Fruit fly (Drosophila melanogaster) ovary, adult (tissue): ENCODE measurements around the gene CG33158.

Experiments used
- CG17801 ChIP-seq: fragments of 200-800 bp; optimal IDR thresholded peaks from 2 replicates; lab custom pipeline; 2019; ENCODE audit warnings: missing biosample characterization, mild to moderate bottlenecking, missing genetic modification characterization, moderate library complexity; ENCODE audit not compliant: partially characterized antibody

CG33158 gene

DNA sequence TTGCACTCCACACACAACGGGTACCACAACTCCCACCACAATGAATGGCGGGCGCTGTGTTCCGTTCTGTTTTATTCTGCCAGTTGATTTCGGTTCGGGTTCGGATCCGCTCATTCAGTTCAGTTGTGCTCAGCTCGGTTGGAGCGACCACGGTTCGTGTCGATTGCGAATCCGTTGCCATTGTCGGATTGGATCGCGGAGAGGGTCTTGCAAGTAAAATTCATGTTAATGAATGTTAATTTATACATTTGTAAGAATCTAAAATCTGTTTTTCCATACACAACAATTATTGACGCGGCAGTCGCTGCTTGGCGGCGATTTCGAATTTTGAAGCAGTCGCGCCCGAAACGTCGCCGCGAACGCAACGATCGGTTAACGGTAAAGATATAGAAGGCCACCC is 24.9 kb upstream of the CG33158 start, which contains the start of gene Gagr:
Gagr (plus strand) TSS at position 81 of the 400 bp plus-strand sequence.
- no peak for TF ChIP-seq CG17801 (GFP tag; lab: Kevin White, UChicago)

DNA sequence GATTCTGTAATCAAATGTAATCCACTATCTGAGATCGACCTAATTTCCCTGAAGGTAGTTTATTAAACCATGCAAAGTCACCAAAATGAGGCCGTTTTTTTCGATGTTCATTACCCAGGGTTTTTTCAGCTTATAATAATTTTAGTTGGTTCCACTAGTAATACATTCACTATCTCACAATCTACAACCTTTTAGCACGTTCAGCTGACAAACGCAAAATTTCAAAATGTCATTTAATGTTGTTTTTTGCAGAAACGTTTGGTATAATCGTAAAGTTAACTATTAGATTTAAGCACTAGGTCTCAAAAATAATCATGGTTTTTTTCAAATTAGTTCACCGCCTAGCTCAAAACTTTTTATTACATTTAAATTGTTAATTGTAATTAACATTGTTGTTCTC is 19.2 kb upstream of the CG33158 start, which contains the start of gene CG44836:
CG44836 (minus strand) TSS at position 101 of the 400 bp plus-strand sequence.
- no peak for TF ChIP-seq CG17801 (GFP tag; lab: Kevin White, UChicago)

DNA sequence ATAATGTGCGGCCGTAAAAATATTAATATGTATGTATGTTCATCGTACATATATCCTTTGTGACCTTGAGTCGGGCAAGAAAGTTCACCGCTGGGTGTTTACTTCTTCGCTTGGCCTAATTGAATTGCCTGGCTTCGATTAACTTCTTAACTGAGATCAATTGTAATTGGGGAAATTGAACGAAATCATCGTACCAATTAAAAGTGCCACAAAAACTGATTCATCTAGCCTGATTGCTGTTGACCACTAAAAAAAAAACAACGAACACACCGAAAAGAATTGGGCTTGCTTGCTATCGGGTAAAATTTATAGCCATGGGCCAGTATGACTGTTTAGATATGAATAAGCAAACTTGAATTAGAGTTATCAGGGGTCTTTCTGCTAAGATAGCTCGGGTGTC is 17.1 kb upstream of the CG33158 start:
- TF ChIP-seq CG17801 (GFP tag; lab: Kevin White, UChicago) = no peak

DNA sequence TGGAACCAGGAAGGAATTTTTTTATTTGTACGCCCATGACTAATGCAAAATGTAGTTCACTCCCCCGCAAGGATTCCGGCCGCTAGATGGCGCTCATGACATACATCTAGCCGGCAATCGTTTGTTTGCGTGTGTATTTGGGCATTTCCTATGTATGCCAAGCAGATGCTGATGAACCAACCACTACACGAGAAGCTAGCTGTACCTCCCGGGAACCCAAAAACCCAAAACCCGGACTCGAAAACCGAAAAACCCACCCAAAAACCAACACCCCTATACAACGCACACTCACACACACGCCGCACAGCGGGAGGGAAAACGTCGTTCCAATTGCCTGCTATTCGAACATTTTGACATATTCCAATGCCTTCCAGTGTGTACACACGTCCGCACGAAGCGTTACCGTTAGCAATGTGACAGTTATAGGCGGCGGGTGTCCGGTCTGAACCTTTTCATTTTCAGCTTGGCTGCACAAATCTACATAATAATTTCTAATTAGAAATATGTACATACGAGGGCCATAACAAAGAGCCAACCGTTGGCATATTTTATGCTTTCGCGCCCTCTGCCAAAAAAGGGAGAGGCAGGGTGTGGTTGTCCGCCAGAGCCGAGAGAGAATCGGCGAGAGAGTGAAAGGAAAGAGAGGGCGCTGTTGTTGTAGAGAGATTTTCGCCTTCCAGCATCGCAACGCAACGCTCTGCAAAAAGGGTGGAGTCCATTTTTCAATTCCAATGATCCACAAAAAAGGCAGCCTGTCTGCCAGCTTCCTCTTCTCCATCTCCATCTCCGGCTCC is 11.4 kb upstream of the CG33158 start:
- no peak for TF ChIP-seq CG17801 (GFP tag; lab: Kevin White, UChicago)

DNA sequence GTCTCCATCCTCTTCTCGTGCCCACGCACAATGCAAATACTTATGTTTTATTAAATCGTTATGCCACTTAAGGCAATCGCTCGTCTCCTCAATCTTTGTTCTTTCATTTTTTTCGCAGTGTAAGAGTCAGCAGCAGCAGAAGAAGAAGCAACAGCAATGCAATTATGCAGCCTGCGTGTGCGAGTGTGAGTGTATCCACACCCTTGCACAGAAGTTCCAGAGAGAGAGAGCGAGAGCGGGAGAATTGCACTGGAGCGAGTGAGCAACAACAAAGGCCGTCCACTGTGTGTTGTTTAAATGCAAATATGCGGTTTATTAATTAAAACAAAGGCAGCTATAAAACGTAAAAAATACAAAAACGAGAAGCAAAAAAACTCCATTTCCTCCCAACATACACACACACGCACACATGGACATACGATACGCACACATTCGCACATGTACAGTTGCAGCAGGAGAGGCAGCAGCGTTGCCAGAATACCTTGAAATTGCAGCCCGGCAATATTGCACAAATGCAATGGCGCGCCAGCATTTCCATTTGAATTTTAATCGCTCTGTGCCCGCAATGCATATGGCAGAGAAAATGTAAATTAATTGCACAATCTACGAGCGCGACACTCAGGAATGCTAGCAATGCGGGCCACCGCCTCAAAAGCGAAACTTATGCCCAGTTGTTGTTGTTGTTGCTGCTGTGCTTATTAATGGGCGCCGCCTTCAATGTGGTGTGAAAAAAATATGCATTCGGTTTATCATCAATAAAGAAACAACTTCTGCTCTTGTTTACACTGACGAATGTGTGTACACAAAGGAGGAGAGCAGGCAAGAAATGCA is 10.6 kb upstream of the CG33158 start:
- no peak for TF ChIP-seq CG17801 (GFP tag; lab: Kevin White, UChicago)

DNA sequence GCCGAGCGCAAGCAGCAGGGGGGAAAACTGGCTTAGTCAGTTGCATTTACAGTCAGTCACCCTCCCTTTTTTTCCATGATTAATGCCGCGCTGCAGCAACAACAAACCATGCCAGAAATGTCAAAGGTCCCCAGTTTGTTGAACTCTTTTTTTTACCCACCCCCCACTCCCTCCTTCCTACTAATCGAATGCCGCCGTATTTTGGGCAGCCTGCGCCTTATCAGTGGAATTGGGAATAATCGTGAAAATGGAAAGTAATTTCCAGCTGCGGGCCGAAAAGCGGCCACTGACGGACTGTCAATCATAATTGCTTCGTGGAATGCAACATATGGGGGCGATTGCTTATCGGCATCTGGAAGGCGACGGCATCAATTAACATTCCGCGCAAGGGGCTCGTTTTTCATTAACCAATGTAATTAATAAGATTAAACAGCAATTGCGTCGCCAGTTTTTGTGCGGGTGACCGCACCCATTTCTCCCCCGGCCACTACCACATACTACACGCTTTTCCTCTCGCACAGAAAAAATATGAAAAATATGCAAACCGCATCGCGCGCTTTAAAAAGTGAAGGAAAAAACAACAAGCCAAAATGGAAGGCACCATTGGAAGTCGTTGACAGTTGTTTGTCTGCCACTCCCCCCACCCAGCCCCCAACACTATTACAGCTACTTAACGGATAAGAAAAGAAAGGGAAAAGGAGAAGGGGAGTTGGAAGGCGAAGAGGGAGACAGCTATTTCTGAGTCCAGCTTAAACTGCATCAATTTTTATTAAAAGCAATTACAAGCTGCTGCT is 9.8 kb upstream of the CG33158 start:
- TF ChIP-seq CG17801 (GFP tag; lab: Kevin White, UChicago) = no peak

DNA sequence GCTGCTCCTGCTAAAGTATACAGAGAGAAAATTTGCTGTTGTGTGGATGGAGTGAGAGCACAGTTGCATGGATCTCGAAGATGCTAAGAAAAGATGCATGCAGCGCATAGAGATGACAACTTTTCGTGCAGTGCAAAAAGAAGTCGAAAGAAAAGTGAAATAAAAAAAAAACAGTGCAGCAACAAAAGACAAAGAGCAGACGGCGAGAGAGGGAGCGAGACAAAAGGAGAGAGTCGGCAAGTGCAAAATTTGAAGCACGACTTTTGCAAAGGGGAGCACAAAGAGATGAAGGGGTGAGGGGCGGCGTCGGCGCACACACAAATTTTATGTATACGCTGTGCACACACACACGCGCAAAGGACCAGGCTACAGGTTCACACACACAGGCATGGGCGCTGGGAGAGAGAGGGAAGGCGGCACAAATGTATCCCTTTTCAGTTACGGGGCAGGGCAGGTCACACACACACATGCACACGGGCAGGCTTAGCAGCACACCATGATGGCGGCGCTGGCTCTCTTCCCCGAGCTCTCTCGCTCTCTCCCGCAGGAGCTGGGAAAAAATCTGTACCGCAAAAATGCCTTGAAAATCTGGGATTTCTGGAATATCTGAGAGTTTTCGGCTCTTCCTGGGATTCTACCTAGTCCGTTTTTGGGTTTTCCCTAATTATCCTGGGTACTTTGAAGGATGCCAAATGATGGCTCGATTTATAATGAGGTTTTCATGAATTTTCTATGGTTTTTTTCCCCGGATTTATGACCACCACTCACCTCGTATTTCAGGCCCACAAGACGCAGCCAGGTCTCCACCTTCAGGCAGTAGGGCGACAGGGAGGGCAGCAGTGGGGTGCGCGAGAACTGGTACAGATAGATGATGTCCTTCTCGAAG is 8.9 kb upstream of the CG33158 start:
- TF ChIP-seq CG17801 (GFP tag; lab: Kevin White, UChicago) = no peak

DNA sequence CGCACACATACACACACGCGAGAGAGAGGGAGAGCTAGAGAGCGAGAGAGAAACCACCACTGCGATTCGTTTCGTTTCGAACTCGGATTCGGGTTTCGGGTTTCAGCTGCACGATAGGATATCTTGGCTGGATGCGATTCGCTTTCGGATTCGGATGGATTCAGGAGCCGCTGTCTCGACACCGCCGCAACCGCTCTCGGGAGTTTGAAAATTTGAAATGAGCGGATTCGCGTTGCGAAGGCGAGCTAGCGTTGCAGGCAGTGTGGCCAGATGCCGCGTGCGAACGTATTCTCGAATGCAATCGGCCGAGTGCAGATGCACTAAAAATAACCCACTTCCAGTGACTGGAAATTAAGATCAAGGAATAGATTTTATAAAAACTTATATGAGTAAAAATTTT is 7.8 kb upstream of the CG33158 start, which contains the start of gene fax:
fax (minus strand) TSS at position 263 of the 400 bp plus-strand sequence.
- peak; percentile 29 for TF ChIP-seq CG17801 (GFP tag; lab: Kevin White, UChicago)

DNA sequence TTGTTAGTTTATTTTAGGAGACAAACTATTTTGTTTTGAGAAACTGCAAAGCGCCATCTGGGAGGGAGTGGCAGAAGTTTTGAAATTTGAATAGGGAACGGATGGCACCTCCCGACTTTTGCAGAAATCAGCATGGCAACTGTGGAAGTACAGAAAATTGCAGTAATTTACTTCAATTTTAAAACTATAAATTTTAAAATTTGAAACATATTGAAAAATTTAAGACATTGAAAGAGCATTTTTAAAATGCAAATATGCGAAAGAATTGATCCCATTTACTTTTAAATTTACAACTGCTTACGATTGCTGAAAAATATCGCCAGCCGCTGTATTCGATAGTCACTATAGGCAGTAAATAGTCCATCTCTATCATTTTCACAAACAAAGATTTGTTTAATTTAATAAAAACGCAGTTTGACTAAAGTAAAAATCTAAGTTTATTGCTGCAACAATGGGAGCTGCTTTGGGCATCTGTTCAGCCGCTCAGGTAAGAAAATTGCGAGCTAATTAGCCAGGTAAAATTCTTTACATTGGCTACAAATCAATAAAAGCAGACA is 6.9 kb upstream of the CG33158 start, which contains the start of gene Serinc:
Serinc (plus strand) TSS at position 329 of the 557 bp plus-strand sequence.
- TF ChIP-seq CG17801 (GFP tag; lab: Kevin White, UChicago) = peak; percentile 47

DNA sequence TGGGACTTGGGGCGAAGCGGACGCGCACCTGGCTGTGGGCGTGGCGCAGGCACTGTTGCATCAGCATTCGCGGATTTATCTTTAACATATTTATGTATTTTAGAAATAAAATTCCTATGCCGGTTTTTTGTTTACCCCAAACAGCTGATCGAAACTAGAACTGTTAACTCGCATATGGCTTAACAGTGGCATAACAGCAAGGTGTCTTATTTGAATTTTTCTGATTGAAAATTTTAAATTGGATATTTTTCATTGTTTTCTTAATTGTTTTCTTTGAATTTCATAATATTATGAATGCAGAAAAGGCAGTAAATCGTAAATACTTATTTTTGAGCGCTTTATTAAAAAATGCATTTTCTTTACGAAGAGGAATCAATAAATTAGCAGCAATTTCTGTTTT is 2.4 kb upstream of the CG33158 start, which contains the start of gene GluRS-m:
GluRS-m (minus strand) TSS at position 154 of the 400 bp plus-strand sequence.
- TF ChIP-seq CG17801 (GFP tag; lab: Kevin White, UChicago) = no peak

DNA sequence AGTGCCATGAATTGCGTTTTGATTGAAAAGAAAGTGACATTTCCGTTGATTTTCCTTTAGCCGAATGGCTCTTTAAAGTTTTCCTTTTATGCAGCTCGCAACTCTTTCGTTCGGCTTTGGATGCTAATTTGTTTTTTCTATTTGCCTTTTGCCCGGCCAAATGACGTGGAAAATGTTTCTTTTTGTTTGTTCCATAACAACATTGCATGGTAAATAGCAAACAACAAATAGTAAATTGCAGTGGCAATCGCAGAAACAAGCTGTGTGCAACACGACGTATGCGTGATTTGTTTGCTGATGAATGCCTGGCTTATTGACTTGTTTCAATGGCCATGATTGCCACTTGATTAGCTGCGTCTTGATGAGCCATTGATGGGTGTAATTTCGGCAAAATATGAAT is 10.1 kb downstream of the CG33158 start:
- TF ChIP-seq CG17801 (GFP tag; lab: Kevin White, UChicago) = no peak

DNA sequence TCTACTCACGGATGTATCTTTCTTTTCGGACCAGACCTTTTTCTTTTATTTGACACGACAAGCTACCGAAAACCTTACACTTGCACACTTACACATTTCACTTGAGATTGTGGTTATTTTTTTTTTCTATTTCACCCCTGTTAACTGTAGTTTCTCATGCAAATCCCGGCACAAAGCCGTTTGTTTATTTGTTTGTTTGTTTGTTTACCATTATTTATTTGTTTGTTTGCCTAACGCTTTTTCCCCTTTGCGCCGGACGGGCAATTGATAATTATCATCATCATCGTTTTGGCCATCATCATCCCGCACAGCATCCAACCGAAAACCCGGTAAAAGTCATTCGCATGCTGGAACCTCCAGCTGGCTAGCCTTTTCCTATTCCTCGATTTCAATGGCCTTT is 11.7 kb downstream of the CG33158 start:
- no peak for TF ChIP-seq CG17801 (GFP tag; lab: Kevin White, UChicago)

DNA sequence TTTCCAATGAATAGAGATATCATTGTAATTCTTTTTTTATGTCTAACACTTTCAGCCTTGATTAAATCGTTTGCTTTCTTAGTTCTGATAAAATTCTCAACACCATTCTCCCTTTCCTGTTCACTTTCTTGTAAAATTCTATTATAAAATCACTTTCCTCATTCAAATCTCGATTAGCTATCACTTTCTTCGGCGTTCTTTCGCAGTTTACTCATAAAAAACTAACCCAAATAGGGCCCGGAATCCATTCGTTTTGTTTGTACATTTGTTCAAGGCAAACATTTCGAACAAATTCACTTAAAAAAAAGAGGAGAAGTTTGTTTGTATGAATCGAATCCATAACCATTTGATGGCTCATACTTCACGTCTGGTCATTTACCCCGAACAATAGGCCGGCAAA is 14.2 kb downstream of the CG33158 start:
- no peak for TF ChIP-seq CG17801 (GFP tag; lab: Kevin White, UChicago)
